Worm (Caenorhabditis elegans): ENCODE data around the gene srt-47.
A peak's percentile ranks its signal among the peaks of the same experiment; 100 is the strongest.

The srt-47 gene

DNA sequence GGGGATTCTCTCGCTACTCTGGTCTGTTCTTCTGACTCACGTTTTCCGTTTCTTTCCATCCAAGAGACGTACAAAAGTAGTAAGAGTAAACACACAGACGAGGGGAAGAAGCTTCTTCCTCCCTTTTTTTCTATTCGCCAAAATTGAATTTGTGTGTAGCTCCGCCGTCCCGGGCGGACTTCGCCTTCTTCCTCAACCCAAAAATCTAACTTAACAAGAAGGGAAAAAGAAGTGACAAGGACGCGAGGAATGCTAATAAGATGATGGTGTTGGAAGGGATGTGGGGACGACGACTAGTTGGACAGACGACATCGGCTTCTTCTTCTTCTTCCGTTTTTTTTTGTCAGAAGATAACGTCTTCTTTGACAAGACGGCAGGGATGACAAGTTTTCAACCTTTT is 36.2 kb downstream of the srt-47 start (continued):
- no peak for TF ChIP-seq lin-29 (GFP tag; IDR thresholded peaks at IDR 0.05)
- TF ChIP-seq daf-16 (GFP tag; optimal IDR thresholded peaks at IDR 0.05), result no peak
- no peak for TF ChIP-seq daf-16 (tag; optimal IDR thresholded peaks at IDR 0.05)
- no peak for TF ChIP-seq Y105C5A.15 (GFP tag; IDR thresholded peaks at IDR 0.05)
- no peak for TF ChIP-seq ZK337.2 (GFP tag; IDR thresholded peaks at IDR 0.05)
- no peak for TF ChIP-seq lin-15B (tag; optimal IDR thresholded peaks at IDR 0.05)
- no peak for TF ChIP-seq cey-2 (tag; optimal IDR thresholded peaks at IDR 0.05; ENCODE audit: borderline replicate concordance, insufficient read depth)
- TF ChIP-seq lin-13 (GFP tag; optimal IDR thresholded peaks at IDR 0.05), result no peak
- peak; percentile 25 for TF ChIP-seq rbr-2 (tag; optimal IDR thresholded peaks at IDR 0.05)
- no peak for TF ChIP-seq nhr-76 (tag; optimal IDR thresholded peaks at IDR 0.05)
- TF ChIP-seq zfp-3 (GFP tag; conservative IDR thresholded peaks at IDR 0.05), result no peak
- TF ChIP-seq ceh-44 (GFP tag; IDR thresholded peaks at IDR 0.05), result no peak
- TF ChIP-seq mep-1 (tag; optimal IDR thresholded peaks at IDR 0.05), result peak; percentile 17

DNA sequence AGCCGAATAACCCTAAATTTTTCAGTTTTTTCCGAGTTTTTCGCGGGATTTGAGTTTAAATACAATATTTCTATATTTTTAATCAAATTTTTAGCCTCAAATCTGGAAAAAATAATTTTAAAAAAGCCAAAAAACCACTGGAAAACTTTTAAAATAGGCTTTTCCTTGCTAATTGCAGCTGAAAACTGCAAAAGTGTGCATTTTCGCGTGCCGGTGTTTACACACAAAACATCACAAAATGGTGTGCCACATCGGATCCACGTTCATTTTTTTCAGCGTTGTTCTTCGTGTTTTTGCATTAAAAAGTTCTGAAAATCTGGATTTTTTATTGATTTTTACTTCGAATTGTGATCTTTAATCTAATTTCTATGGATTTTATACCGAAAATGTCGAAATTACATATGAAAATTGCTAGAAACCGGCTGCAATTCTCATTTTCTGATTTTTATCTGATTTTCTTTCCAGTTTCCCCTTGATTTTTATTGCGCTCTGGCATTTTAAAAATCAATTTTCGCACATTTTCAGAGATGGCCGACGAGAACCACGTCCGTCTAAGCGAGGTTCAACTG is 39.6 kb downstream of the srt-47 start, which contains the start of gene Y41E3.7:
TSS of gene Y41E3.7 (plus strand) at position 519 of the 569 bp plus-strand sequence.
- peak; percentile 35; the same call in 1 of the 2 replicates for TF ChIP-seq lin-38 (GFP tag; IDR thresholded peaks at IDR 0.05)
- no peak for TF ChIP-seq daf-16 (GFP tag; optimal IDR thresholded peaks at IDR 0.05)
- peak; percentile 12 for TF ChIP-seq daf-16 (tag; optimal IDR thresholded peaks at IDR 0.05)
- peak; percentile 29 for TF ChIP-seq mes-2 (tag; optimal IDR thresholded peaks at IDR 0.05; ENCODE audit: poor library complexity, severe bottlenecking)
- TF ChIP-seq dpl-1 (GFP tag; optimal IDR thresholded peaks at IDR 0.05), result peak; percentile 31
- no peak for TF ChIP-seq skn-1 (tag; optimal IDR thresholded peaks at IDR 0.05)

DNA sequence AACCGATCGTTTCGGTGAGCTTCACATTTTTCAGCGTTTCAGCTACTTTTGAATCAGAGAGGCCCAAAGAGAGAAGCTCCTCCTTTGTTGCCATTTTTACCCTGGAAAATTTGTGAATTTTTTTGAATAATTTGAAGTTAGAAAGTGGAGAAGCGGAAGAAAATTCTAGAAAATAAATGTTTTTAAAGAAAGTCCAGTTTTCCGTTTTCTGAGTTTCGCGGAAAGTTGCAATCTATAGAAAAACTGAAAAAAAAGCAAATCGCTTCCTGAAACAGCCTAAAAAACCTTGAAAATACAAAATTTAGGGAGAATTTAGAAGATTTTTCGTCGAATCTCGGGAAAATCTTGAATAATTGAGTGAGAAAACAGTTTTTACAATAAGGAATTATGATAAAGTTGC is 40.1 kb downstream of the srt-47 start, which contains the start of gene qars-1:
TSS of gene qars-1 (minus strand) at position 101 of the 400 bp plus-strand sequence.
- TF ChIP-seq ceh-20 (GFP tag; IDR thresholded peaks at IDR 0.05) (no peak), zfp-2 (tag; optimal IDR thresholded peaks at IDR 0.05) (no peak), egl-27 (tag; optimal IDR thresholded peaks at IDR 0.05) (no peak), mep-1 (tag; optimal IDR thresholded peaks at IDR 0.05) (no peak), hmg-1.1 (GFP tag; IDR thresholded peaks at IDR 0.05) (no peak), ZK337.2 (GFP tag; IDR thresholded peaks at IDR 0.05) (no peak), aha-1 (tag) (no peak), Y105C5A.15 (GFP tag; IDR thresholded peaks at IDR 0.05) (no peak), lin-38 (GFP tag; IDR thresholded peaks at IDR 0.05) (no peak), dpl-1 (GFP tag; optimal IDR thresholded peaks at IDR 0.05) (no peak), set-16 (GFP tag; IDR thresholded peaks at IDR 0.05) (no peak), R02D3.7 (tag; optimal IDR thresholded peaks at IDR 0.05) (no peak), pha-4 (GFP tag; IDR thresholded peaks at IDR 0.05) (no peak), pha-4 (tag; optimal IDR thresholded peaks at IDR 0.05) (no peak), snpc-1.2 (GFP tag; IDR thresholded peaks at IDR 0.05) (no peak), F49E8.2 (tag; optimal IDR thresholded peaks at IDR 0.05; ENCODE audit: borderline replicate concordance) (no peak)

DNA sequence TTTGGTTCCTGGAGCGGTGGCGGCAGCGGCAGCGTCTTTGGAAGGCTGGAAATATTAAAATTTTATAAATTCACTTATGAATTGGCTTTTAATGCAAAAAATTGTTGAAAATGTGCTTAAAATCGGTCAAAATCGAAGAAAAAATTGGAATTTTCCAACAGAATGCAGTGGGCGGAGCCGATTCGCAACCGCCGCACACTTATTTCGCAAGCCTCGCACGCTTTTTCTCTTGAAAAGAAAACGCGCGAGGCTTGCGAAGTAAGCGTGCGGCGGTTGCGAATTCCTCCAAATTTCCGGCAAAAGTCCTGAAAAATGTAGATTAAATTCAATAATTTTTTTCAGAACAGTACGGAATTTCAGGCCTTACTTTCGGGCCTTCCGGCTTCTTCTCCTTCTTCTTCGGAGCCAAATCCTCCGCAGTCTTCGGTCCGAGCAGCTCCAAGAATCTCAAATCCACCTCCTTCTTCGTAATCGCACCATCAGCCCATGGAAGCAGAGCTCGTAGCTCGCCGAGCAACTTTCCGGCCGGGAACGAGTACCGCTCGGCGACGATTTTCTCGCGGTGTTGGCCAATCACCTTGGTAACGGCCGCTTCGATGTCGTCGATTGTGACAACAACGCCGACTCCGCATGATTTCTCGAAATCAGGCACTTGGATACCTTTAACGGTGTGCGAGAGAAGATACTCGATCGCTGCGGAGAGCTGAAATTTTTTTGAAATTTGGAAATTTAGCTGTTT is 40.8 kb downstream of the srt-47 start:
- TF ChIP-seq pha-4 (GFP tag; IDR thresholded peaks at IDR 0.05) (0 out of 2 replicates have a peak, but pooled peaks have one; percentile 25), pha-4 (tag; optimal IDR thresholded peaks at IDR 0.05) (no peak), snpc-1.2 (GFP tag; IDR thresholded peaks at IDR 0.05) (peak; percentile 16; the same call in 1 of the 2 replicates), zag-1 (tag; optimal IDR thresholded peaks at IDR 0.05) (no peak), lin-38 (GFP tag; IDR thresholded peaks at IDR 0.05) (peak; percentile 42), set-16 (GFP tag; IDR thresholded peaks at IDR 0.05) (peak; percentile 80)

DNA sequence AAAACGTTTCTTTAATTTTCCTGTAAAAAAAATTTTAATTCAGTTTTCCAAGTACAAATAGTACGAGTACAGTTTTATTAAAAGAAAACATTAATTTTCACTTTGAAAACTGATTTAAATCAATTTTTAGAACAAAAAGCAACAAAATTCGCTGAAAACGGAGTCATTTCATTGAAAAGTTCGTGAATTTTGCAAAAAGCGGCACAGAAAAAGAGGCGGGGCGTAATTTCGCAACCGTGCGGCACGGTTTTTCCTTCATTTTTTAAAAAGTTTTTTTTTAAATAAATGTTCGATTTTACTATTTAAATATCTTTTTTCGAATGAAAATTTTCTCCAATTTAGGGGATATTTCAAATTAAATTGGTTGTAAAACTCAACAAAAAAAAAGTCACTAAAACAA is 42.0 kb downstream of the srt-47 start:
- TF ChIP-seq nhr-11 (tag; optimal IDR thresholded peaks at IDR 0.05) (no peak), Y105C5A.15 (GFP tag; IDR thresholded peaks at IDR 0.05) (no peak)

Measured in whole organism, L4 larva.